Worm (Caenorhabditis elegans): ENCODE data around the gene B0024.15.

ce11 chrV:10255005-10255472, 34.8 kb upstream of the B0024.15 start, which contains the start of gene rop-1:
- TF ChIP-seq him-1 (tag; optimal IDR thresholded peaks at IDR 0.05) (no peak), W03F9.2 (tag; optimal IDR thresholded peaks at IDR 0.05) (no peak), dao-5 (tag; optimal IDR thresholded peaks at IDR 0.05) (no peak)
